Worm (Caenorhabditis elegans): ENCODE data around the gene K07F5.22.

- TF ChIP-seq snpc-4 (tag; optimal IDR thresholded peaks at IDR 0.05) (no peak), arid-1 (GFP tag; conservative IDR thresholded peaks at IDR 0.05) (no peak), egl-27 (tag; optimal IDR thresholded peaks at IDR 0.05) (no peak), pha-4 (GFP tag; IDR thresholded peaks at IDR 0.05) (no peak), pha-4 (tag; optimal IDR thresholded peaks at IDR 0.05) (no peak), zip-11 (GFP tag; IDR thresholded peaks at IDR 0.05) (no peak), ama-1 (optimal IDR thresholded peaks at IDR 0.05) (no peak), nhr-28 (tag; optimal IDR thresholded peaks at IDR 0.05) (no peak), hif-1 (tag; optimal IDR thresholded peaks at IDR 0.05) (no peak), ZK546.5 (tag; optimal IDR thresholded peaks at IDR 0.05) (no peak), fos-1 (tag; optimal IDR thresholded peaks at IDR 0.05) (no peak), dve-1 (tag; optimal IDR thresholded peaks at IDR 0.05; ENCODE audit: insufficient read depth) (no peak)
Observed at ce11 chrIV:9903608-9904007, 38.7 kb downstream of the K07F5.22 start, which contains the start of gene best-13.

All from whole organism, L4 larva.